Worm (Caenorhabditis elegans) whole organism, mixed stage, embryonic: ENCODE results near the gene srh-55.

ENCODE experiments used
- M03D4.4 ChIP-seq: sonication (generic microtip); optimal IDR thresholded peaks from 2 replicates; lab custom pipeline; 2017; ENCODE audit warnings: mild to moderate bottlenecking, missing genetic modification characterization, missing compliant biosample characterization
- bed-3 ChIP-seq: fragments of 200-800 bp; sonication (Bioruptor generic); optimal IDR thresholded peaks from 3 replicates; lab custom pipeline; 2018; ENCODE audit warnings: mild to moderate bottlenecking, missing genetic modification characterization, moderate library complexity, missing compliant biosample characterization
- blmp-1 ChIP-seq: fragments of 150-350 bp; optimal IDR thresholded peaks from 2 replicates; lab custom pipeline; 2014; ENCODE audit warnings: missing biosample characterization, missing genetic modification characterization
- ceh-39 ChIP-seq: fragments of 150-350 bp; optimal IDR thresholded peaks from 2 replicates; lab custom pipeline; 2014; ENCODE audit warnings: missing biosample characterization, missing genetic modification characterization
- ceh-43 ChIP-seq: fragments of 200-800 bp; sonication (Bioruptor generic); optimal IDR thresholded peaks from 2 replicates; lab custom pipeline; 2018; ENCODE audit warnings: mild to moderate bottlenecking, missing genetic modification characterization, moderate library complexity, missing compliant biosample characterization
- ceh-83 ChIP-seq: fragments of 200-800 bp; sonication (Bioruptor generic); optimal IDR thresholded peaks from 2 replicates; lab custom pipeline; 2018; ENCODE audit warnings: mild to moderate bottlenecking, missing genetic modification characterization, missing compliant biosample characterization
- ces-1 ChIP-seq: fragments of 150-350 bp; optimal IDR thresholded peaks from 2 replicates; lab custom pipeline; 2014; ENCODE audit warnings: missing biosample characterization, missing genetic modification reagents, missing genetic modification characterization
- cnd-1 ChIP-seq: fragments of 200-800 bp; sonication (Bioruptor generic); optimal IDR thresholded peaks from 2 replicates; lab custom pipeline; 2018; ENCODE audit warnings: mild to moderate bottlenecking, missing genetic modification characterization, missing compliant biosample characterization
- drap-1 ChIP-seq: fragments of 200-800 bp; sonication (Bioruptor generic); optimal IDR thresholded peaks from 3 replicates; lab custom pipeline; 2018; ENCODE audit warnings: mild to moderate bottlenecking, missing genetic modification characterization, missing compliant biosample characterization
- elt-1 ChIP-seq: sonication (generic microtip); optimal IDR thresholded peaks from 2 replicates; lab custom pipeline; 2017; ENCODE audit warnings: missing genetic modification characterization, mild to moderate bottlenecking, missing compliant biosample characterization, antibody characterized with exemption, moderate library complexity, borderline replicate concordance; ENCODE audit not compliant: insufficient read depth
- elt-3 ChIP-seq: fragments of 150-350 bp; optimal IDR thresholded peaks from 2 replicates; lab custom pipeline; 2014; ENCODE audit warnings: missing biosample characterization, missing genetic modification characterization
- flh-1 ChIP-seq: fragments of 200-800 bp; sonication (Bioruptor generic); optimal IDR thresholded peaks from 2 replicates; lab custom pipeline; 2018; ENCODE audit warnings: mild to moderate bottlenecking, missing genetic modification characterization, moderate library complexity, missing compliant biosample characterization
- ham-2 ChIP-seq: fragments of 200-800 bp; sonication (Bioruptor generic); optimal IDR thresholded peaks from 2 replicates; lab custom pipeline; 2018; ENCODE audit warnings: mild to moderate bottlenecking, missing genetic modification characterization, missing compliant biosample characterization
- lin-13 ChIP-seq: fragments of 150-350 bp; optimal IDR thresholded peaks from 2 replicates; lab custom pipeline; 2014; ENCODE audit warnings: missing biosample characterization, missing genetic modification characterization
- lin-32 ChIP-seq: fragments of 200-800 bp; sonication (Bioruptor generic); optimal IDR thresholded peaks from 2 replicates; lab custom pipeline; 2018; ENCODE audit warnings: mild to moderate bottlenecking, missing genetic modification characterization, missing compliant biosample characterization
- lsy-2 ChIP-seq: fragments of 150-350 bp; optimal IDR thresholded peaks from 2 replicates; lab custom pipeline; 2014; ENCODE audit warnings: missing biosample characterization, missing genetic modification characterization
- mab-5 ChIP-seq: fragments of 150-350 bp; optimal IDR thresholded peaks from 2 replicates; lab custom pipeline; 2014; ENCODE audit warnings: missing biosample characterization, missing genetic modification characterization
- mep-1 ChIP-seq: fragments of 150-350 bp; optimal IDR thresholded peaks from 2 replicates; lab custom pipeline; 2017; ENCODE audit warnings: missing biosample characterization, missing genetic modification reagents, missing genetic modification characterization, inconsistent platforms
- mls-2 ChIP-seq: sonication (generic microtip); optimal IDR thresholded peaks from 2 replicates; lab custom pipeline; 2016; ENCODE audit warnings: mild to moderate bottlenecking, missing genetic modification characterization, moderate library complexity, missing compliant biosample characterization
- nhr-12 ChIP-seq: fragments of 150-350 bp; optimal IDR thresholded peaks from 2 replicates; lab custom pipeline; 2014; ENCODE audit warnings: missing biosample characterization, missing genetic modification characterization
- nhr-237 ChIP-seq: fragments of 150-350 bp; optimal IDR thresholded peaks from 2 replicates; lab custom pipeline; 2014; ENCODE audit warnings: missing biosample characterization, missing genetic modification characterization
- nhr-28 ChIP-seq: fragments of 150-350 bp; optimal IDR thresholded peaks from 2 replicates; lab custom pipeline; 2014; ENCODE audit warnings: missing biosample characterization, missing genetic modification characterization
- nhr-76 ChIP-seq: sonication (generic microtip); optimal IDR thresholded peaks from 2 replicates; lab custom pipeline; 2017; ENCODE audit warnings: missing biosample characterization, missing genetic modification characterization
- pha-4 ChIP-seq: fragments of 150-350 bp; optimal IDR thresholded peaks from 2 replicates; lab custom pipeline; 2018; ENCODE audit warnings: missing biosample characterization, missing genetic modification reagents, missing genetic modification characterization
- sem-2 ChIP-seq: fragments of 200-800 bp; sonication (Bioruptor generic); optimal IDR thresholded peaks from 2 replicates; lab custom pipeline; 2018; ENCODE audit warnings: mild to moderate bottlenecking, missing genetic modification characterization, missing compliant biosample characterization
- snpc-4 ChIP-seq: fragments of 150-350 bp; optimal IDR thresholded peaks from 2 replicates; lab custom pipeline; 2014; ENCODE audit warnings: missing biosample characterization, missing genetic modification characterization
- sptf-1 ChIP-seq: sonication (generic microtip); optimal IDR thresholded peaks from 2 replicates; lab custom pipeline; 2017; ENCODE audit warnings: mild to moderate bottlenecking, missing genetic modification characterization, moderate library complexity, missing compliant biosample characterization
- tbx-8 ChIP-seq: fragments of 200-800 bp; sonication (Bioruptor generic); optimal IDR thresholded peaks from 2 replicates; lab custom pipeline; 2018; ENCODE audit warnings: mild to moderate bottlenecking, missing genetic modification characterization, moderate library complexity, missing compliant biosample characterization
- unc-120 ChIP-seq: sonication (generic microtip); optimal IDR thresholded peaks from 2 replicates; lab custom pipeline; 2017; ENCODE audit warnings: missing genetic modification characterization, missing compliant biosample characterization; ENCODE audit not compliant: poor library complexity, severe bottlenecking
- unc-39 ChIP-seq: fragments of 150-350 bp; optimal IDR thresholded peaks from 2 replicates; lab custom pipeline; 2014; ENCODE audit warnings: missing biosample characterization, missing genetic modification characterization
- unc-62 ChIP-seq: fragments of 150-350 bp; optimal IDR thresholded peaks from 2 replicates; lab custom pipeline; 2014; ENCODE audit warnings: missing biosample characterization, missing genetic modification reagents, missing genetic modification characterization
- ztf-11 ChIP-seq: fragments of 150-350 bp; optimal IDR thresholded peaks from 2 replicates; lab custom pipeline; 2014; ENCODE audit warnings: missing biosample characterization, missing genetic modification characterization

The srh-55 gene

ce11 chrV:15150176-15150575 lies 3.2 kb upstream of the srh-55 start:
- no peak for TF ChIP-seq ceh-39
- TF ChIP-seq ham-2 = no peak
- TF ChIP-seq blmp-1 (tag; lab: Kevin White, UChicago) = no peak
- no peak for TF ChIP-seq lin-32 (GFP tag; lab: Kevin White, UChicago)
- no peak for TF ChIP-seq mep-1 (tag; lab: Kevin White, UChicago)
- TF ChIP-seq snpc-4 (tag; lab: Kevin White, UChicago) = no peak
- TF ChIP-seq lin-13 (tag; lab: Kevin White, UChicago) = no peak
- TF ChIP-seq flh-1 (GFP tag; lab: Kevin White, UChicago) = no peak
- TF ChIP-seq unc-62 (GFP tag; lab: Kevin White, UChicago) = no peak

DNA sequence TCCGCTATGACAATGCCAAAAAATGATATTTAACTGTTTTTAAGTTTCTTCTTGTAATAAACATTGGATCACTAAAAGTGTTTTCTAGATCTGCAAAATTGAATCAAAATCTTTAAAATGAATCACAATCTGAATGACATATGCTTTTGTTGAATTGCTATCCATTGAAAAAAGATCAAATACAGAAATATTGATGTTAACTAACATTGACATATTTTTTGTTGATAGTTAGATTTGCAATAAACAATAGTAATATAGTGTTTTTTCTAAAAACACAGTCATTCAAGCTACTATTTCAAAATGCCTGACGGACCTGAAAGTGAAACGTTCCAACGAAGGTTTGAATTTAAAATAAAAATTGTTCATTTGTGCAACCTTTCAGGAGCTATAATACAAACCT lies 2.7 kb upstream of the srh-55 start, which contains the start of gene T09F5.2:
Gene T09F5.2, plus strand, starts transcription at position 301 of the 400 bp plus-strand sequence.
- TF ChIP-seq elt-3 (tag; lab: Kevin White, UChicago) = no peak
- no peak for TF ChIP-seq nhr-28 (tag; lab: Kevin White, UChicago)
- no peak for TF ChIP-seq nhr-12 (tag; lab: Kevin White, UChicago)
- TF ChIP-seq ceh-83 (GFP tag; lab: Kevin White, UChicago) = no peak
- no peak for TF ChIP-seq lin-13 (tag; lab: Kevin White, UChicago)
- TF ChIP-seq ceh-39 = no peak
- TF ChIP-seq mls-2 (tag; lab: Kevin White, UChicago) = no peak
- no peak for TF ChIP-seq ces-1 (GFP tag; lab: Kevin White, UChicago)
- TF ChIP-seq sem-2 = no peak

DNA sequence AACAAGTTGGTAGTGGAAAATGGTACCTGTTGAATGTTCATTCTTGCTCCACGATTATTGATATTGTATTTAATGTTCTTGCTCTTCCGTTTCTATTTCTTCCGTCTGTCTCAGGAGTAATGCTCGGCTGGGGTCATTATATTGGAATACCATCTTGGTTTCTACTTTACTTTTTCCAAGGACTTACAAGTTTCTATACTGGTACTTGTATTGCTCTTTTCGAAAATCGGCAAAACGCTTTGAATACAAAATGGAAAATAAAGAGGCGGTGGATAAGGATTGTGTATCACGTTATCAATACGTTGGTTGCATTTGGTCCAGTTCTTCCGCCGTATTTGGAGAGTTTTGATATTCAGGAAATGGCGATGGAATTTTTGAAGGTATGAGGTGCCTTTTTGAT lies 1.4 kb upstream of the srh-55 start:
- TF ChIP-seq mab-5 (tag; lab: Kevin White, UChicago) = no peak
- TF ChIP-seq unc-120 = no peak
- no peak for TF ChIP-seq unc-62 (GFP tag; lab: Kevin White, UChicago)
- TF ChIP-seq lin-32 (GFP tag; lab: Kevin White, UChicago) = no peak
- no peak for TF ChIP-seq sem-2
- TF ChIP-seq nhr-12 (tag; lab: Kevin White, UChicago) = no peak
- TF ChIP-seq bed-3 (GFP tag; lab: Kevin White, UChicago) = no peak
- TF ChIP-seq lsy-2 (tag; lab: Kevin White, UChicago) = no peak
- no peak for TF ChIP-seq mls-2 (tag; lab: Kevin White, UChicago)
- TF ChIP-seq flh-1 (GFP tag; lab: Kevin White, UChicago) = no peak
- no peak for TF ChIP-seq ztf-11 (tag; lab: Kevin White, UChicago)
- no peak for TF ChIP-seq ceh-83 (GFP tag; lab: Kevin White, UChicago)
- no peak for TF ChIP-seq elt-1 (tag; lab: Kevin White, UChicago)
- no peak for TF ChIP-seq tbx-8
- TF ChIP-seq ham-2 = no peak
- TF ChIP-seq, all 35 proteins: peak for 0

DNA sequence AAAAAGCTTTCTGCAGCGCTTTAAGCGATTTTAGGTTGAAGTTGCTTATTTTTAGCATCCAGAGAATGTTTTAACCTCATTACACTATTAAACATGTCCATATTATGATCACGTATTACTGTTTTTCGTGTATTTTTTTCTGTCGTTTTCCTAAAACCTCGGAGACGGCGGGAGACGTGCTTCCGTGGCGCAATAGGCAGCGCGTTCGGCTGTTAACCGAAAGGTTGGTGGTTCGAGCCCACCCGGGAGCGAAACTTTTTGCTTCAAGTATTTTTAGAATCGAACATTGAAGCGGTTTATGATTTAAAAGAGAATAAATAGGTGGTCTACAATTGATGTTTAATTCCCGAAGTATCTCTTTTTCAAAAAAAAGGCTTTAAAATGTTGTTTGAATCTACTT lies 3.1 kb downstream of the srh-55 start:
- TF ChIP-seq lsy-2 (tag; lab: Kevin White, UChicago) (no peak), nhr-28 (tag; lab: Kevin White, UChicago) (no peak), cnd-1 (no peak), ham-2 (no peak), drap-1 (GFP tag; lab: Kevin White, UChicago) (no peak), blmp-1 (tag; lab: Kevin White, UChicago) (no peak), sptf-1 (tag; lab: Kevin White, UChicago) (no peak), nhr-76 (tag; lab: Kevin White, UChicago) (no peak), tbx-8 (no peak), ceh-43 (GFP tag; lab: Kevin White, UChicago) (no peak), ztf-11 (tag; lab: Kevin White, UChicago) (no peak), unc-39 (no peak), mep-1 (tag; lab: Kevin White, UChicago) (no peak), ceh-39 (no peak)
- TF ChIP-seq, all 35 proteins: peak for 0

ce11 chrV:15158691-15159090 lies 5.3 kb downstream of the srh-55 start, which contains the start of gene str-45:
Gene str-45, plus strand, starts transcription at chrV:15158991.
- TF ChIP-seq ceh-43 (GFP tag; lab: Kevin White, UChicago) = no peak
- no peak for TF ChIP-seq ceh-83 (GFP tag; lab: Kevin White, UChicago)
- no peak for TF ChIP-seq lin-13 (tag; lab: Kevin White, UChicago)
- TF ChIP-seq nhr-12 (tag; lab: Kevin White, UChicago) = no peak
- no peak for TF ChIP-seq blmp-1 (tag; lab: Kevin White, UChicago)
- TF ChIP-seq unc-120 = no peak
- TF ChIP-seq drap-1 (GFP tag; lab: Kevin White, UChicago) = no peak
- TF ChIP-seq pha-4 (tag; lab: Kevin White, UChicago) = no peak
- TF ChIP-seq sem-2 = no peak
- TF ChIP-seq mep-1 (tag; lab: Kevin White, UChicago) = no peak
- TF ChIP-seq mls-2 (tag; lab: Kevin White, UChicago) = no peak
- TF ChIP-seq unc-62 (GFP tag; lab: Kevin White, UChicago) = no peak
- TF ChIP-seq sptf-1 (tag; lab: Kevin White, UChicago) = no peak
- TF ChIP-seq nhr-237 (tag; lab: Kevin White, UChicago) = no peak
- TF ChIP-seq snpc-4 (tag; lab: Kevin White, UChicago) = no peak
- TF ChIP-seq cnd-1 = no peak
- TF ChIP-seq flh-1 (GFP tag; lab: Kevin White, UChicago) = no peak
- TF ChIP-seq ham-2 = no peak
- TF ChIP-seq unc-39 = no peak
- TF ChIP-seq M03D4.4 (tag; lab: Kevin White, UChicago) = no peak
